Worm (Caenorhabditis elegans) whole organism, young adult: ENCODE data around the gene B0273.115.

Source experiments
- F49E8.2 ChIP-seq: sonication (generic microtip); optimal IDR thresholded peaks from 3 replicates; lab custom pipeline; 2017; ENCODE audit warnings: missing genetic modification characterization, mild to moderate bottlenecking, missing compliant biosample characterization, antibody characterized with exemption, moderate library complexity; ENCODE audit not compliant: insufficient read depth
- Y53G8AR.9 ChIP-seq: fragments of 200-800 bp; sonication (Bioruptor generic); conservative IDR thresholded peaks from 2 replicates; pipeline ENCODE4 v1.3.6; 2022; ENCODE audit warnings: missing genetic modification reagents, missing genetic modification characterization, missing compliant biosample characterization
- ceh-27 ChIP-seq: fragments of 200-800 bp; sonication (Bioruptor generic); optimal IDR thresholded peaks from 2 replicates; lab custom pipeline; 2018; ENCODE audit warnings: mild to moderate bottlenecking, missing genetic modification characterization, moderate library complexity, missing compliant biosample characterization
- ceh-79 ChIP-seq: sonication (generic microtip); optimal IDR thresholded peaks from 2 replicates; lab custom pipeline; 2017; ENCODE audit warnings: mild to moderate bottlenecking, missing genetic modification characterization, missing compliant biosample characterization
- dpff-1 ChIP-seq: sonication (generic microtip); optimal IDR thresholded peaks from 2 replicates; lab custom pipeline; 2017; ENCODE audit warnings: mild to moderate bottlenecking, missing genetic modification characterization, missing compliant biosample characterization
- hlh-12 ChIP-seq: sonication (generic microtip); optimal IDR thresholded peaks from 2 replicates; lab custom pipeline; 2016; ENCODE audit warnings: missing genetic modification characterization, missing compliant biosample characterization
- lin-26 ChIP-seq: fragments of 200-800 bp; sonication (Bioruptor generic); IDR thresholded peaks from 2 replicates; pipeline ENCODE4 v1.3.6; 2022; ENCODE audit warnings: missing genetic modification reagents, missing genetic modification characterization, missing compliant biosample characterization
- lin-35 ChIP-seq, 3 experiments: fragments of 150-350 bp in 2 of 3; sonication (generic microtip) in 1 of 3; optimal IDR thresholded peaks; 2 replicates each; lab custom pipeline; 2014 to 2018; ENCODE audit warnings: missing biosample characterization in 3 of 3, missing genetic modification characterization in 3 of 3, missing genetic modification reagents in 3 of 3
- madf-3 ChIP-seq: fragments of 200-800 bp; sonication (Bioruptor generic); IDR thresholded peaks from 2 replicates; pipeline ENCODE4 v1.3.6; 2022; ENCODE audit warnings: missing genetic modification reagents, missing genetic modification characterization, missing compliant biosample characterization
- nfyb-1 ChIP-seq: fragments of 200-800 bp; sonication (Bioruptor generic); IDR thresholded peaks from 2 replicates; pipeline ENCODE4 v1.3.6; 2022; ENCODE audit warnings: missing genetic modification reagents, missing genetic modification characterization, missing compliant biosample characterization
- tbx-9 ChIP-seq: sonication (generic microtip); optimal IDR thresholded peaks from 2 replicates; lab custom pipeline; 2016; ENCODE audit warnings: borderline replicate concordance, missing genetic modification characterization, inconsistent platforms, missing compliant biosample characterization
- unc-62 ChIP-seq: fragments of 150-350 bp; optimal IDR thresholded peaks from 2 replicates; lab custom pipeline; 2014; ENCODE audit warnings: missing biosample characterization, missing genetic modification reagents, missing genetic modification characterization
- ztf-18 ChIP-seq: sonication (generic microtip); optimal IDR thresholded peaks from 2 replicates; lab custom pipeline; 2016; ENCODE audit warnings: missing genotype, mild to moderate bottlenecking, missing genetic modification characterization, missing compliant biosample characterization

- no peak for TF ChIP-seq nfyb-1 (GFP tag; lab: Robert Waterston, UW)
- no peak for TF ChIP-seq dpff-1
- no peak for TF ChIP-seq Y53G8AR.9
- TF ChIP-seq hlh-12, result no peak
- TF ChIP-seq tbx-9, result no peak
- TF ChIP-seq lin-26 (GFP tag; lab: Robert Waterston, UW), result no peak
- TF ChIP-seq unc-62 (GFP tag; lab: Kevin White, UChicago), result no peak
- no peak for TF ChIP-seq F49E8.2 (tag; lab: Kevin White, UChicago)
- no peak for TF ChIP-seq ztf-18 (tag; lab: Kevin White, UChicago)
- no peak for TF ChIP-seq ceh-27 (GFP tag; lab: Kevin White, UChicago)
- no peak for TF ChIP-seq lin-35 (GFP tag; optimal IDR thresholded peaks at IDR 0.05; lab: Kevin White, UChicago)
- TF ChIP-seq ceh-79 (tag; lab: Kevin White, UChicago), result no peak
- TF ChIP-seq madf-3 (GFP tag; lab: Robert Waterston, UW), result no peak
These were observed 16.8 kb upstream of the B0273.115 start for ce11 chrIV:5507754-5508153.
